Worm (Caenorhabditis elegans) whole organism, young adult: ENCODE measurements around the gene col-170.

Experiments used
- cebp-1 ChIP-seq, 2 experiments: fragments of 200-800 bp in 1 of 2; sonication (Bioruptor generic) in 1 of 2; sonication (generic microtip) in 1 of 2; IDR thresholded peaks in 1 of 2; optimal IDR thresholded peaks in 1 of 2; 2 replicates each; pipeline versions ENCODE4 v1.3.6 to Lab custom; 2017 to 2022; ENCODE audit warnings: missing compliant biosample characterization in 2 of 2, missing genetic modification characterization in 2 of 2, mild to moderate bottlenecking in 1 of 2, missing genetic modification reagents in 1 of 2, moderate library complexity in 1 of 2
- ceh-91 ChIP-seq: fragments of 200-800 bp; sonication (Bioruptor generic); IDR thresholded peaks from 2 replicates; pipeline ENCODE4 v1.3.6; 2022; ENCODE audit warnings: missing genetic modification reagents, missing genetic modification characterization, missing compliant biosample characterization
- die-1 ChIP-seq: sonication (generic microtip); optimal IDR thresholded peaks from 2 replicates; lab custom pipeline; 2016; ENCODE audit warnings: missing genotype, mild to moderate bottlenecking, missing genetic modification characterization, missing compliant biosample characterization
- dox-1 ChIP-seq: fragments of 200-800 bp; sonication (Bioruptor generic); IDR thresholded peaks from 2 replicates; pipeline ENCODE4 v1.3.6; 2022; ENCODE audit warnings: missing genetic modification reagents, missing genetic modification characterization, missing compliant biosample characterization
- snpc-4 ChIP-seq, 5 experiments: fragments of 150-350 bp in 1 of 5; sonication (generic microtip) in 4 of 5; optimal IDR thresholded peaks; 2 replicates each; lab custom pipeline; 2014 to 2018; ENCODE audit warnings: missing genetic modification characterization in 5 of 5, missing biosample characterization in 3 of 5, antibody characterized with exemption in 2 of 5, mild to moderate bottlenecking in 2 of 5, missing compliant biosample characterization in 2 of 5, missing genotype in 2 of 5, moderate library complexity in 2 of 5, missing genetic modification reagents in 1 of 5

ce11 chrX:6355030-6355635 is 23.6 kb downstream of the col-170 start, which contains the start of gene C03B1.5:
- TF ChIP-seq ceh-91 (GFP tag; lab: Robert Waterston, UW) (no peak), dox-1 (GFP tag; lab: Robert Waterston, UW) (no peak), snpc-4 (GFP tag; optimal IDR thresholded peaks at IDR 0.05; lab: Kevin White, UChicago) (no peak), snpc-4 (tag; optimal IDR thresholded peaks at IDR 0.05; lab: Kevin White, UChicago) (no peak), die-1 (tag; lab: Kevin White, UChicago) (no peak), cebp-1 (GFP tag; IDR thresholded peaks at IDR 0.05; lab: Robert Waterston, UW) (no peak), cebp-1 (tag; optimal IDR thresholded peaks at IDR 0.05; lab: Kevin White, UChicago) (no peak)
